Comparison of ENCODE assay signal across 3 worm cellular contexts in genomic region chrX:3547097-3547496, ce11.
TF ChIP-seq lines count a peak whose summit lies in the region.

No protein-coding gene starts in this region.

TF ChIP-seq in whole organism, L1 larva, 84 proteins besides CTCF, POLR2A, EP300 and RAD21:
- peak; percentile 63 for TF ChIP-seq nhr-85 (tag; lab: Kevin White, UChicago)
- peak; percentile 31 for TF ChIP-seq nhr-20 (tag; optimal IDR thresholded peaks at IDR 0.05; lab: Kevin White, UChicago)
- TF ChIP-seq sup-37 (GFP tag; optimal IDR thresholded peaks at IDR 0.05; lab: Kevin White, UChicago): no peak
- TF ChIP-seq alr-1 (tag; optimal IDR thresholded peaks at IDR 0.05; lab: Kevin White, UChicago; ENCODE audit: borderline replicate concordance): no peak
- TF ChIP-seq lin-14 (GFP tag; optimal IDR thresholded peaks at IDR 0.05; lab: Kevin White, UChicago): peak; percentile 15

TF ChIP-seq in whole organism, L2 larva, 48 proteins besides CTCF, POLR2A, EP300 and RAD21:
- no peak for TF ChIP-seq nhr-6 (tag; optimal IDR thresholded peaks at IDR 0.05; lab: Kevin White, UChicago)
- peak; percentile 8 for TF ChIP-seq ceh-16 (tag; optimal IDR thresholded peaks at IDR 0.05; lab: Kevin White, UChicago)

TF ChIP-seq in whole organism, L3 larva, 47 proteins besides CTCF, POLR2A, EP300 and RAD21:
- no peak for TF ChIP-seq sea-2 (GFP tag; optimal IDR thresholded peaks at IDR 0.05; lab: Kevin White, UChicago)
- TF ChIP-seq nhr-25 (tag; optimal IDR thresholded peaks at IDR 0.05; lab: Kevin White, UChicago): peak; percentile 32
- no peak for TF ChIP-seq daf-12 (tag; optimal IDR thresholded peaks at IDR 0.05; lab: Kevin White, UChicago)
- peak; percentile 73 for TF ChIP-seq elt-1 (tag; optimal IDR thresholded peaks at IDR 0.05; lab: Kevin White, UChicago)
